Fruit fly (Drosophila melanogaster): ENCODE results near the gene CG9951.

Gene CG9951

DNA sequence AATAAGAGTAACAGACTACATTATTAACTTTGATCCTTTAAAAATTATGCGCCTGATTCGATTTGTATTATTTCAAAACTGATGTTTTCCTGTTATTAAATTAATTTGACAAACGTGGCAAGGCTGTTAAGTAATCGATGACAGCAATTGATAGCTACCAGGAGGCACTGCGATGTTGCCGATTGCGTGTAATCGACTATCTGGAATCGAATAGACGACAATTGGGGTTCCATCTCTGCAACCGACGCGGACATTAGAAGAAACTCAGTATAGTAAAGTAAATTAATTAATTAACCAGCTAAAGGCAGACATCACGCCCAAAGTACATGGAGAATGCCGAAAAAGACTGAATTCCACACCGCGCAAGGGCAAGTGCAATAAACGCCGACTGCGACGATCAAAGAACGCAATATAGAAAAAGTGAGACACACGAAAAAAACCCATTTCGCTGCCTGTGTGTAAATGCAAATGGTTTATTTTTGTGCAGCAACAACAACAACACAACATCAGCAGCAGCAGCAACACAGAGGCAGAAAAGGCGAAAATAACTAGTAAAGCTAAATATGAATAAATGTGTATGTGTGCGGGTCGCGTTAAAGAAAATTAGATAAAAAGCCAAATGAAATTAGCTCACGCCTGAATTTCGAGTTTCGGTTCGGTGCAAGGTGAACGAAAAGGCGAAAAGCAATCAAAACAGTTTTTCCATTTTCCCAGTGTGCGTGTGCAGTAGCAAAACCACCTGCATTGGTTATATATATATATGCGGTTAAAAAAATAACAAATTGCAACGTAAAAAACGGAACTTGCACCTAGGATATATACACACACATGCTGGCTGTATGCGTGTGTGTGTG lies 9.2 kb upstream of the CG9951 start, which contains the start of gene sina (continued):
- TF ChIP-seq Camta (GFP tag; optimal IDR thresholded peaks at IDR 0.05) (peak; percentile 27), CG1647 (GFP tag; optimal IDR thresholded peaks at IDR 0.05) (no peak), Elba2 (GFP tag; optimal IDR thresholded peaks at IDR 0.05) (peak; percentile 43), ato (GFP tag; IDR thresholded peaks at IDR 0.05; ENCODE audit: partially characterized antibody) (peak; percentile 90), CG6272 (GFP tag; IDR thresholded peaks at IDR 0.05) (peak; percentile 16; the same call in 1 of the 2 replicates), CG31441 (GFP tag; IDR thresholded peaks at IDR 0.05) (peak; percentile 25; the same call in 1 of the 2 replicates), B-H2 (GFP tag; optimal IDR thresholded peaks at IDR 0.05) (peak; percentile 44), knrl (GFP tag; IDR thresholded peaks at IDR 0.05; ENCODE audit: partially characterized antibody) (peak; percentile 60), her (GFP tag; optimal IDR thresholded peaks at IDR 0.05) (no peak), CG6683 (GFP tag; optimal IDR thresholded peaks at IDR 0.05) (no peak), CG8290 (GFP tag; optimal IDR thresholded peaks at IDR 0.05) (peak; percentile 61), CG8290 (tag; optimal IDR thresholded peaks at IDR 0.05) (no peak), CG1832 (GFP tag; optimal IDR thresholded peaks at IDR 0.05) (no peak), ash1 (GFP tag; optimal IDR thresholded peaks at IDR 0.05) (no peak), jigr1 (GFP tag; IDR thresholded peaks at IDR 0.05) (no peak), CG4707 (GFP tag; optimal IDR thresholded peaks at IDR 0.05) (no peak), run (tag; optimal IDR thresholded peaks at IDR 0.05) (no peak), luna (GFP tag; optimal IDR thresholded peaks at IDR 0.05) (no peak), CG17359 (tag; optimal IDR thresholded peaks at IDR 0.05) (no peak), cwo (GFP tag; optimal IDR thresholded peaks at IDR 0.05) (no peak), CG14710 (tag; optimal IDR thresholded peaks at IDR 0.05) (peak; percentile 78), row (GFP tag; IDR thresholded peaks at IDR 0.05) (peak; percentile 47; the same call in 2 of the 3 replicates), Rx (GFP tag; IDR thresholded peaks at IDR 0.05) (no peak), Dll (GFP tag; IDR thresholded peaks at IDR 0.05; ENCODE audit: partially characterized antibody) (peak; percentile 77), repo (GFP tag; optimal IDR thresholded peaks at IDR 0.05) (no peak), Deaf1 (tag; optimal IDR thresholded peaks at IDR 0.05) (no peak), pzg (GFP tag; optimal IDR thresholded peaks at IDR 0.05) (peak; percentile 92), CG18599 (GFP tag; optimal IDR thresholded peaks at IDR 0.05) (peak; percentile 27), ssp (GFP tag; IDR thresholded peaks at IDR 0.05) (0 out of 2 replicates have a peak, but pooled peaks have one; percentile 26), zen (tag; optimal IDR thresholded peaks at IDR 0.05) (peak; percentile 49), hb (GFP tag; IDR thresholded peaks at IDR 0.05; ENCODE audit: partially characterized antibody) (peak; percentile 88), Gsc (GFP tag; IDR thresholded peaks at IDR 0.05) (no peak), CG6254 (GFP tag; optimal IDR thresholded peaks at IDR 0.05) (no peak), lilli (GFP tag; optimal IDR thresholded peaks at IDR 0.05) (peak; percentile 52), bsh (GFP tag; optimal IDR thresholded peaks at IDR 0.05) (no peak), salm (tag; optimal IDR thresholded peaks at IDR 0.05) (no peak), CG11695 (GFP tag; IDR thresholded peaks at IDR 0.05) (0 out of 3 replicates have a peak, but pooled peaks have one; percentile 9), nmo (GFP tag; optimal IDR thresholded peaks at IDR 0.05) (peak; percentile 59), jing (GFP tag; optimal IDR thresholded peaks at IDR 0.05) (no peak), da (GFP tag; optimal IDR thresholded peaks at IDR 0.05) (no peak), CG2120 (GFP tag; optimal IDR thresholded peaks at IDR 0.05) (peak; percentile 35), pan (optimal IDR thresholded peaks at IDR 0.05) (no peak), pan (GFP tag; optimal IDR thresholded peaks at IDR 0.05 in 1 of 2, IDR thresholded peaks at IDR 0.05 in 1 of 2) (peak in 1 of 2 experiments; percentile 19), CG4360 (GFP tag; IDR thresholded peaks at IDR 0.05) (peak; percentile 86), hbn (GFP tag; IDR thresholded peaks at IDR 0.05; ENCODE audit: partially characterized antibody) (peak; percentile 71), CG11696 (GFP tag; IDR thresholded peaks at IDR 0.05) (no peak), BtbVII (GFP tag; optimal IDR thresholded peaks at IDR 0.05) (peak; percentile 27), Spps (tag; optimal IDR thresholded peaks at IDR 0.05) (no peak), Hmx (GFP tag; optimal IDR thresholded peaks at IDR 0.05) (no peak)

Measured in whole organism, embryonic.